Fruit fly (Drosophila melanogaster): Measurements from ENCODE around the gene amx.

The amx gene

dm6 chrX:9243417-9243884 lies 3.7 kb downstream of the amx start, which contains the start of the genes mxc and Larp7:
Gene mxc, minus strand, starts transcription at chrX:9243467.
Gene Larp7, plus strand, starts transcription at chrX:9243817.
- TF ChIP-seq Snoo (tag; optimal IDR thresholded peaks at IDR 0.05) (no peak), Ets98B (GFP tag; IDR thresholded peaks at IDR 0.05) (0 out of 2 replicates have a peak, but pooled peaks have one; percentile 9), fd96Ca (GFP tag; IDR thresholded peaks at IDR 0.05) (peak; percentile 47; the same call in 1 of the 3 replicates), CG17806 (tag; optimal IDR thresholded peaks at IDR 0.05) (peak; percentile 9), CG9948 (tag; optimal IDR thresholded peaks at IDR 0.05) (peak; percentile 13), CG15710 (tag; optimal IDR thresholded peaks at IDR 0.05) (peak; percentile 53)

- TF ChIP-seq Pif1B (GFP tag; optimal IDR thresholded peaks at IDR 0.05) (no peak), CG15710 (tag; optimal IDR thresholded peaks at IDR 0.05) (no peak), CG8301 (tag; optimal IDR thresholded peaks at IDR 0.05) (no peak), rn (GFP tag; IDR thresholded peaks at IDR 0.05) (no peak), CG8159 (tag; optimal IDR thresholded peaks at IDR 0.05) (no peak), EcR (GFP tag; optimal IDR thresholded peaks at IDR 0.05) (no peak), Ets98B (GFP tag; IDR thresholded peaks at IDR 0.05) (no peak), D1 (tag; optimal IDR thresholded peaks at IDR 0.05) (no peak), CG12605 (GFP tag; IDR thresholded peaks at IDR 0.05) (no peak), CG10348 (GFP tag; IDR thresholded peaks at IDR 0.05) (no peak), fd96Ca (GFP tag; IDR thresholded peaks at IDR 0.05) (no peak), CG17806 (tag; optimal IDR thresholded peaks at IDR 0.05) (no peak), CG4496 (GFP tag; IDR thresholded peaks at IDR 0.05) (no peak), CG14655 (GFP tag; optimal IDR thresholded peaks at IDR 0.05) (no peak), Pif1A (GFP tag; optimal IDR thresholded peaks at IDR 0.05) (no peak), CG34367 (tag; optimal IDR thresholded peaks at IDR 0.05) (no peak), gl (tag; optimal IDR thresholded peaks at IDR 0.05) (no peak), CG13204 (GFP tag; optimal IDR thresholded peaks at IDR 0.05) (no peak), CG9948 (tag; optimal IDR thresholded peaks at IDR 0.05) (no peak), Snoo (tag; optimal IDR thresholded peaks at IDR 0.05) (no peak)
Observed at dm6 chrX:9236485-9236884, 10.7 kb downstream of the amx start, which contains the start of gene Ir8a. Gene Ir8a, minus strand, starts transcription at chrX:9236585.

- no peak for TF ChIP-seq rn (GFP tag; IDR thresholded peaks at IDR 0.05)
Observed at dm6 chrX:9232199-9232598, 14.9 kb downstream of the amx start, which contains the start of gene CG12121. Gene CG12121, minus strand, starts transcription at chrX:9232378.

dm6 chrX:9226837-9227236 lies 20.3 kb downstream of the amx start, which contains the start of gene Gr8a:
Gene Gr8a, plus strand, starts transcription at chrX:9227137.
- no peak for TF ChIP-seq fd96Ca (GFP tag; IDR thresholded peaks at IDR 0.05)
- no peak for TF ChIP-seq CG9948 (tag; optimal IDR thresholded peaks at IDR 0.05)
- no peak for TF ChIP-seq Ets98B (GFP tag; IDR thresholded peaks at IDR 0.05)
- no peak for TF ChIP-seq CG8159 (tag; optimal IDR thresholded peaks at IDR 0.05)
- no peak for TF ChIP-seq CG10348 (GFP tag; IDR thresholded peaks at IDR 0.05)
- no peak for TF ChIP-seq CG15710 (tag; optimal IDR thresholded peaks at IDR 0.05)

- no peak for TF ChIP-seq CG12605 (GFP tag; IDR thresholded peaks at IDR 0.05)
- no peak for TF ChIP-seq CG8301 (tag; optimal IDR thresholded peaks at IDR 0.05)
- no peak for TF ChIP-seq Pif1A (GFP tag; optimal IDR thresholded peaks at IDR 0.05)
- no peak for TF ChIP-seq CG8159 (tag; optimal IDR thresholded peaks at IDR 0.05)
- no peak for TF ChIP-seq rn (GFP tag; IDR thresholded peaks at IDR 0.05)
- TF ChIP-seq EcR (GFP tag; optimal IDR thresholded peaks at IDR 0.05): no peak
- no peak for TF ChIP-seq gl (tag; optimal IDR thresholded peaks at IDR 0.05)
- TF ChIP-seq CG15710 (tag; optimal IDR thresholded peaks at IDR 0.05): no peak
- TF ChIP-seq CG4496 (GFP tag; IDR thresholded peaks at IDR 0.05): no peak
- no peak for TF ChIP-seq CG32121 (GFP tag; IDR thresholded peaks at IDR 0.05)
- no peak for TF ChIP-seq D1 (tag; optimal IDR thresholded peaks at IDR 0.05)
- TF ChIP-seq CG17806 (tag; optimal IDR thresholded peaks at IDR 0.05): no peak
- no peak for TF ChIP-seq CG9948 (tag; optimal IDR thresholded peaks at IDR 0.05)
- no peak for TF ChIP-seq Snoo (tag; optimal IDR thresholded peaks at IDR 0.05)
- TF ChIP-seq Pif1B (GFP tag; optimal IDR thresholded peaks at IDR 0.05): no peak
Observed at dm6 chrX:9225137-9225536, 22.0 kb downstream of the amx start, which contains the start of gene CG15370. Gene CG15370, plus strand, starts transcription at chrX:9225437.

- TF ChIP-seq CG32121 (GFP tag; IDR thresholded peaks at IDR 0.05) (no peak), Pif1B (GFP tag; optimal IDR thresholded peaks at IDR 0.05) (no peak), CG4496 (GFP tag; IDR thresholded peaks at IDR 0.05) (0 out of 3 replicates have a peak, but pooled peaks have one; percentile 20), CG13204 (GFP tag; optimal IDR thresholded peaks at IDR 0.05) (no peak), CG8159 (tag; optimal IDR thresholded peaks at IDR 0.05) (no peak), Snoo (tag; optimal IDR thresholded peaks at IDR 0.05) (no peak), CG9948 (tag; optimal IDR thresholded peaks at IDR 0.05) (no peak)
Observed at dm6 chrX:9224423-9224822, 22.7 kb downstream of the amx start.

dm6 chrX:9223182-9223581 lies 24.0 kb downstream of the amx start, which contains the start of gene t:
Gene t, minus strand, starts transcription at chrX:9223257.
- peak; percentile 26 for TF ChIP-seq CG14655 (GFP tag; optimal IDR thresholded peaks at IDR 0.05)
- no peak for TF ChIP-seq gl (tag; optimal IDR thresholded peaks at IDR 0.05)
- TF ChIP-seq Ets98B (GFP tag; IDR thresholded peaks at IDR 0.05): peak; percentile 31; the same call in 1 of the 2 replicates
